Worm (Caenorhabditis elegans) whole organism, L1 larva: ENCODE measurements around the gene nep-9.

Experiments used
- aha-1 ChIP-seq: fragments of 150-350 bp; optimal IDR thresholded peaks from 2 replicates; lab custom pipeline; 2014; ENCODE audit warnings: missing biosample characterization, missing genetic modification characterization
- fkh-10 ChIP-seq: sonication (generic microtip); optimal IDR thresholded peaks from 2 replicates; lab custom pipeline; 2017; ENCODE audit warnings: missing biosample characterization, missing genetic modification reagents, missing genetic modification characterization
- lin-39 ChIP-seq: fragments of 150-350 bp; optimal IDR thresholded peaks from 2 replicates; lab custom pipeline; 2014; ENCODE audit warnings: missing biosample characterization, missing genetic modification reagents, missing genetic modification characterization
- sptf-1 ChIP-seq: fragments of 150-350 bp; optimal IDR thresholded peaks from 2 replicates; lab custom pipeline; 2014; ENCODE audit warnings: missing biosample characterization, missing genetic modification characterization

- no peak for TF ChIP-seq aha-1 (tag; lab: Kevin White, UChicago)
- no peak for TF ChIP-seq fkh-10
- no peak for TF ChIP-seq sptf-1 (tag; lab: Kevin White, UChicago)
- no peak for TF ChIP-seq lin-39
Observed at ce11 chrII:3444280-3444679, 45.2 kb upstream of the nep-9 start, which contains the start of gene C16C8.4.
